Fruit fly (Drosophila melanogaster) whole organism, wandering third instar larva: ENCODE results near the gene kon.

Source experiments
- Abd-B ChIP-seq: fragments of >200 bp; optimal IDR thresholded peaks from 2 replicates; lab custom pipeline; 2017; ENCODE audit warnings: missing biosample characterization, missing genetic modification characterization
- CG32264 ChIP-seq: fragments of 200-800 bp; sonication (Bioruptor generic); optimal IDR thresholded peaks from 2 replicates; lab custom pipeline; 2016; ENCODE audit warnings: missing biosample characterization, missing genetic modification characterization
- CG9705 ChIP-seq: fragments of 200-800 bp; sonication (Bioruptor generic); optimal IDR thresholded peaks from 2 replicates; lab custom pipeline; 2018; ENCODE audit warnings: missing biosample characterization, mild to moderate bottlenecking, missing genetic modification characterization
- CrebA ChIP-seq: fragments of 200-800 bp; sonication (Bioruptor generic); optimal IDR thresholded peaks from 2 replicates; lab custom pipeline; 2016; ENCODE audit warnings: missing biosample characterization, mild to moderate bottlenecking, missing genetic modification characterization, borderline replicate concordance
- Dif ChIP-seq: fragments of 200-275, 200-300 bp; sonication (Bioruptor generic); optimal IDR thresholded peaks from 2 replicates; lab custom pipeline; 2018; ENCODE audit warnings: missing biosample characterization, missing genetic modification characterization; ENCODE audit not compliant: partially characterized antibody
- GATAd ChIP-seq: sonication (Bioruptor generic); optimal IDR thresholded peaks from 2 replicates; lab custom pipeline; 2016; ENCODE audit warnings: missing biosample characterization, missing genetic modification characterization
- HLH106 ChIP-seq: fragments of 200-800 bp; optimal IDR thresholded peaks from 3 replicates; lab custom pipeline; 2019; ENCODE audit warnings: missing biosample characterization, mild to moderate bottlenecking, missing genetic modification characterization, moderate library complexity
- Hr78 ChIP-seq: fragments of >200 bp; optimal IDR thresholded peaks from 2 replicates; lab custom pipeline; 2017; ENCODE audit warnings: missing biosample characterization, missing genetic modification characterization
- Hr83 ChIP-seq: fragments of 200-300 bp; sonication (Bioruptor generic); optimal IDR thresholded peaks from 2 replicates; lab custom pipeline; 2016; ENCODE audit warnings: missing biosample characterization, mild to moderate bottlenecking, missing genetic modification characterization, moderate library complexity; ENCODE audit not compliant: poor library complexity, severe bottlenecking
- Jra ChIP-seq: sonication (Bioruptor generic); optimal IDR thresholded peaks from 2 replicates; lab custom pipeline; 2016; ENCODE audit warnings: missing biosample characterization, missing genetic modification characterization
- Myc ChIP-seq: fragments of >200 bp; optimal IDR thresholded peaks from 2 replicates; lab custom pipeline; 2017
- OdsH ChIP-seq: fragments of 200-800 bp; sonication (Bioruptor generic); optimal IDR thresholded peaks from 2 replicates; lab custom pipeline; 2016; ENCODE audit warnings: missing biosample characterization, mild to moderate bottlenecking, missing genetic modification characterization
- Rel ChIP-seq, 2 experiments: fragments of 200-800 bp; sonication (Bioruptor generic) in 1 of 2; optimal IDR thresholded peaks; 2 replicates in 1 of 2; 3 replicates in 1 of 2; lab custom pipeline; 2016 to 2019; ENCODE audit warnings: mild to moderate bottlenecking in 2 of 2, missing biosample characterization in 2 of 2, missing genetic modification characterization in 2 of 2, moderate library complexity in 1 of 2
- Sp1 ChIP-seq: fragments of 200-800 bp; sonication (Bioruptor generic); optimal IDR thresholded peaks from 3 replicates; lab custom pipeline; 2019; ENCODE audit warnings: missing biosample characterization, mild to moderate bottlenecking, missing genetic modification characterization, moderate library complexity
- brk ChIP-seq: fragments of 200-800 bp; sonication (Bioruptor generic); optimal IDR thresholded peaks from 2 replicates; lab custom pipeline; 2016; ENCODE audit warnings: missing biosample characterization, mild to moderate bottlenecking, missing genetic modification characterization
- dl ChIP-seq, 2 experiments: fragments of 175-275, 200-275 bp in 1 of 2; fragments of 200-275 bp in 1 of 2; sonication (Bioruptor generic); optimal IDR thresholded peaks; lab custom pipeline; 2018; ENCODE audit warnings: mild to moderate bottlenecking in 2 of 2, missing biosample characterization in 2 of 2, missing genetic modification characterization in 2 of 2, moderate library complexity in 2 of 2; ENCODE audit not compliant: partially characterized antibody in 2 of 2, insufficient read depth in 1 of 2
- ey ChIP-seq: fragments of 200-800 bp; sonication (Bioruptor generic); optimal IDR thresholded peaks from 2 replicates; lab custom pipeline; 2016; ENCODE audit warnings: missing biosample characterization, missing genetic modification characterization
- foxo ChIP-seq, 2 experiments: fragments of 200-800 bp; sonication (Bioruptor generic); optimal IDR thresholded peaks; 2 replicates in 1 of 2; 3 replicates in 1 of 2; lab custom pipeline; 2016 to 2017; ENCODE audit warnings: missing biosample characterization in 2 of 2, missing genetic modification characterization in 2 of 2
- fru ChIP-seq: fragments of 200-800 bp; sonication (Bioruptor generic); optimal IDR thresholded peaks from 3 replicates; lab custom pipeline; 2016; ENCODE audit warnings: missing biosample characterization, mild to moderate bottlenecking, missing genetic modification characterization
- psq ChIP-seq: fragments of 200-800 bp; sonication (Bioruptor generic); optimal IDR thresholded peaks from 3 replicates; lab custom pipeline; 2017; ENCODE audit warnings: missing biosample characterization, mild to moderate bottlenecking, missing genetic modification characterization, moderate library complexity
- sage ChIP-seq: fragments of 200-800 bp; sonication (Bioruptor generic); optimal IDR thresholded peaks from 2 replicates; lab custom pipeline; 2016; ENCODE audit warnings: missing biosample characterization, mild to moderate bottlenecking, missing genetic modification characterization
- sv ChIP-seq: fragments of 200-800 bp; sonication (Bioruptor generic); optimal IDR thresholded peaks from 3 replicates; lab custom pipeline; 2016; ENCODE audit warnings: missing biosample characterization, missing genetic modification characterization
- tai ChIP-seq: sonication (Bioruptor generic); optimal IDR thresholded peaks from 2 replicates; lab custom pipeline; 2016; ENCODE audit warnings: missing biosample characterization, missing genetic modification characterization
- woc ChIP-seq: sonication (Bioruptor generic); optimal IDR thresholded peaks from 2 replicates; lab custom pipeline; 2016; ENCODE audit warnings: missing biosample characterization, mild to moderate bottlenecking, missing genetic modification characterization

kon gene

dm6 chr2L:18455506-18456491 is 48.0 kb downstream of the kon start (continued):
- TF ChIP-seq HLH106 (tag; lab: Kevin White, UChicago) (peak; percentile 35), Sp1 (GFP tag; lab: Kevin White, UChicago) (peak; percentile 77), Jra (GFP tag; lab: Kevin White, UChicago) (no peak), OdsH (GFP tag; lab: Kevin White, UChicago) (peak; percentile 32), tai (no peak)

- no peak for TF ChIP-seq Rel (GFP tag; optimal IDR thresholded peaks at IDR 0.05; lab: Kevin White, UChicago)
- no peak for TF ChIP-seq Rel (tag; optimal IDR thresholded peaks at IDR 0.05; lab: Kevin White, UChicago)
- TF ChIP-seq Hr83 (GFP tag; lab: Kevin White, UChicago) = peak; percentile 21
- peak; percentile 44 for TF ChIP-seq Myc (lab: Kevin White, UChicago)
- TF ChIP-seq psq = no peak
Observed at dm6 chr2L:18454128-18454788, 49.5 kb downstream of the kon start, which contains the start of the genes bsf and Ntf-2r. TSS of gene bsf (minus strand) at chr2L:18454587. TSS of gene Ntf-2r (plus strand) at chr2L:18454649.

dm6 chr2L:18448639-18449430 is 54.9 kb downstream of the kon start, which contains the start of gene ncm:
TSS of gene ncm (minus strand) at chr2L:18448957.
- peak; percentile 12 for TF ChIP-seq sv (GFP tag; lab: Kevin White, UChicago)
- TF ChIP-seq CG9705 (GFP tag; lab: Kevin White, UChicago) = no peak
- TF ChIP-seq OdsH (GFP tag; lab: Kevin White, UChicago) = no peak
- peak; percentile 34 for TF ChIP-seq Myc (lab: Kevin White, UChicago)

dm6 chr2L:18442903-18443608 is 60.7 kb downstream of the kon start, which contains the start of gene RpS26:
TSS of gene RpS26 (minus strand) at chr2L:18443277.
- peak; percentile 96 for TF ChIP-seq Myc (lab: Kevin White, UChicago)
- peak; percentile 57 for TF ChIP-seq CG9705 (GFP tag; lab: Kevin White, UChicago)
- TF ChIP-seq woc (GFP tag; lab: Kevin White, UChicago) = peak; percentile 81
- peak; percentile 10 for TF ChIP-seq Dif (GFP tag; lab: Kevin White, UChicago)
- TF ChIP-seq HLH106 (tag; lab: Kevin White, UChicago) = peak; percentile 47
- TF ChIP-seq tai = no peak
- TF ChIP-seq Sp1 (GFP tag; lab: Kevin White, UChicago) = peak; percentile 51
- TF ChIP-seq CG32264 = no peak
- TF ChIP-seq ey = peak; percentile 20
- peak; percentile 29 for TF ChIP-seq OdsH (GFP tag; lab: Kevin White, UChicago)

DNA sequence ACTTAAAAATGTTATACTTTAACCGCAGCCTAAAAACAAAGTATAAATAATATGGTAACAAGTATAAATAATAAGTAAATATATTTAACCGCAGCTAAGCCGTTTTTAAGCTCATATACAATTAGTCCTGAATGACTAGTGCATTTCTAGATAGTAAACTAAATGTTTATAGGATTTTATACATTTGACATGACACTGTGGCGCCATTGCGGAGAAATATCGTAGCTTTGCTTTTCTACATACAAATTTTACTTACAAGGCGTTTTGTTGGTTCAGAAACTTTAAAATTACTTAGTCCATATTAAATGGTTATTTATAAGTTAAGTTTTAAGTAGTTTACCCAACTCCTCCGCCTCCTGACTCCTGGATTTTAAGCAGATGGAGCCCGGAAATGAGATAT is 62.6 kb downstream of the kon start:
- TF ChIP-seq fru (GFP tag; lab: Kevin White, UChicago) = peak; percentile 16
- peak in 1 of 2 experiments; percentile 44 for TF ChIP-seq foxo (GFP tag; optimal IDR thresholded peaks at IDR 0.05; lab: Kevin White, UChicago)
- TF ChIP-seq dl (GFP tag; optimal IDR thresholded peaks at IDR 0.05; lab: Kevin White, UChicago; ENCODE audit: insufficient read depth in 1 of 2, partially characterized antibody in 2 of 2) = no peak
- no peak for TF ChIP-seq Hr78 (GFP tag; lab: Kevin White, UChicago)
- no peak for TF ChIP-seq ey
- no peak for TF ChIP-seq Dif (GFP tag; lab: Kevin White, UChicago)
- TF ChIP-seq Abd-B (GFP tag; lab: Kevin White, UChicago) = no peak
- TF ChIP-seq GATAd (GFP tag; lab: Kevin White, UChicago) = no peak
- TF ChIP-seq CrebA = no peak
- no peak for TF ChIP-seq brk (GFP tag; lab: Kevin White, UChicago)
- peak; percentile 12 for TF ChIP-seq HLH106 (tag; lab: Kevin White, UChicago)
- TF ChIP-seq sage (GFP tag; lab: Kevin White, UChicago) = no peak
